Worm (Caenorhabditis elegans): ENCODE results near the gene czw-1.

DNA sequence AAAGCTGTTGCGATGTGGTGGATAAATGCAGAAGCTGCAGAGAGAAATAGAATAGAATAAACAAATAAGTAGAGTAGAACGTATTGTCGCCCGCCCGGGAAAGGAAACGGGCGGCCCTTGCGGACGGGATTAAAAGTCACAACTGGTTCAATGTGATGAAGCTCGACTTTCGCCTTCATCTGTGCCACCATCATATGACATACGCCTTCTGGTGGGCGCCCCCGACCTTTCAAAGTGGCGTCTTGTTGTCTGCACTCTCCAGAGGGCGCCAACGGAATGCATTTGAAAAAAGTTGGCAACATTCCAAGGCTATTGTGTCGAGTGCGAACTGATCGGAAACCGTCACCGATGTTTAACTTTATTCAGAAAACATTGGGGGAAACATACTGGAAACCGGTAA is 3.4 kb downstream of the czw-1 start:
- TF ChIP-seq nhr-76 (tag; optimal IDR thresholded peaks at IDR 0.05), result no peak
- TF ChIP-seq ztf-11 (tag; optimal IDR thresholded peaks at IDR 0.05), result no peak
- no peak for TF ChIP-seq nhr-12 (tag; optimal IDR thresholded peaks at IDR 0.05)
- TF ChIP-seq ceh-43 (GFP tag; optimal IDR thresholded peaks at IDR 0.05), result no peak
- no peak for TF ChIP-seq unc-62 (GFP tag; optimal IDR thresholded peaks at IDR 0.05)
- TF ChIP-seq ceh-83 (GFP tag; optimal IDR thresholded peaks at IDR 0.05), result no peak
- TF ChIP-seq drap-1 (GFP tag; optimal IDR thresholded peaks at IDR 0.05), result no peak
- no peak for TF ChIP-seq unc-120 (tag; optimal IDR thresholded peaks at IDR 0.05; ENCODE audit: poor library complexity, severe bottlenecking)
- TF ChIP-seq pha-4 (tag; optimal IDR thresholded peaks at IDR 0.05), result no peak
- TF ChIP-seq nhr-28 (tag; optimal IDR thresholded peaks at IDR 0.05), result no peak
- TF ChIP-seq lin-13 (tag; optimal IDR thresholded peaks at IDR 0.05), result no peak
- no peak for TF ChIP-seq nhr-237 (tag; optimal IDR thresholded peaks at IDR 0.05)
